Worm (Caenorhabditis elegans): Measurements from ENCODE around the gene clh-1.

Gene clh-1

DNA sequence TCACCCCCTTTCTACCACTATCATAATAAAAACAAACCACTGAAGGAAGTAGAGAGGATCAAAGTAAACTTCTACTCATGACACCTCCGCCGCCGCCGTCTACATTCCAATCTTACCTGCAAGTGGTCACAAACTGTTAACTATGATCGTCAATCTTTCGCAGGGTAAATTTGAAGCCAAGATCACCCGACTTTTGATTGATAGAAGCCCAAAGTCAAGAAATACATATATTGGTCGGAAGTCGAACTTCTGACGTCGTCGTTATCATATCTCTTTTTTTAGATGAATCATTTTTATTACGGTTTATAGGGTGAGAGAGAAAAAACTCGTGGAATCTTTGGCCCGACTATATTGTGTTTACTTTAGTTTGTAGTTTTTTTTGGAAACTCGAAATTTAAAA, 17.9 kb downstream of the clh-1 start:
- TF ChIP-seq T22C8.4 (GFP tag; IDR thresholded peaks at IDR 0.05) (no peak), ref-1 (GFP tag; conservative IDR thresholded peaks at IDR 0.05) (no peak), klf-2 (GFP tag; conservative IDR thresholded peaks at IDR 0.05) (no peak), cog-1 (tag; optimal IDR thresholded peaks at IDR 0.05) (no peak), tab-1 (GFP tag; IDR thresholded peaks at IDR 0.05) (no peak), med-1 (GFP tag; optimal IDR thresholded peaks at IDR 0.05; ENCODE audit: insufficient read depth) (no peak), ztf-23 (GFP tag; IDR thresholded peaks at IDR 0.05) (no peak), ztf-29 (GFP tag; IDR thresholded peaks at IDR 0.05) (no peak), flt-1 (GFP tag; IDR thresholded peaks at IDR 0.05) (no peak)

DNA sequence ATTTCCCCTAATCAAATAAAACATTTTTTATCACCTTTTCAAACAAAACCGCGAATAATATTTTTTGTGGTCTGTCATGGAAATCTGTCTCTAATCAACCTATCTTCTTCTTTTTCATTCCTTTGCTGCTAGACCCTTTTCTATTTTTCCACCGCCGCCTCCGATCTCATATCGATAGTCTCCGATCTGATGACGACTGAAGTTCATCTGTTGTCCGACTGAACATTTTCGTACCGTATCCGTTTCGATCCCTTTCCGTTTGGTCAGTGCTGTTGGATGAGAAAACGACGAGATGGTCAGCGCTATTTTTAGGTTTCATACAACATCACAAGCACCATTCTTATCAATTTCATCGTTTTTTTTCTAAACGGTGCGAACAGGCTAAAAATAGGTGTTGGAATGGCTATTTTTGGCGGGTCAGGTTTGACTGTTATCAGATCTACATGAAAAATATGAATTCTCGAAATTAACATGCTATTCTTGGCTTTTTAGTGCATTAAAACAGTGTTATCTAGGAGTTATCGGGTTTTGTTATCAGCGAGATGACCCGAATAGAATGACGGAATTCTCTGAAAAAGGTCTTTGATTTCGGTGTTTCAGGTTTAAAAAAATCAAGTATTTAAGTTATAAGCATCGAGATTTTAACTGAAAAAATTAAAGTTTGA, 19.6 kb downstream of the clh-1 start:
- TF ChIP-seq cog-1 (tag; optimal IDR thresholded peaks at IDR 0.05), result no peak
- no peak for TF ChIP-seq ref-1 (GFP tag; conservative IDR thresholded peaks at IDR 0.05)
- TF ChIP-seq ztf-23 (GFP tag; IDR thresholded peaks at IDR 0.05), result no peak
- no peak for TF ChIP-seq flt-1 (GFP tag; IDR thresholded peaks at IDR 0.05)
- no peak for TF ChIP-seq klf-2 (GFP tag; conservative IDR thresholded peaks at IDR 0.05)
- TF ChIP-seq tab-1 (GFP tag; IDR thresholded peaks at IDR 0.05), result no peak
- TF ChIP-seq T22C8.4 (GFP tag; IDR thresholded peaks at IDR 0.05), result no peak
- TF ChIP-seq ztf-29 (GFP tag; IDR thresholded peaks at IDR 0.05), result no peak
- TF ChIP-seq med-1 (GFP tag; optimal IDR thresholded peaks at IDR 0.05; ENCODE audit: insufficient read depth), result no peak

DNA sequence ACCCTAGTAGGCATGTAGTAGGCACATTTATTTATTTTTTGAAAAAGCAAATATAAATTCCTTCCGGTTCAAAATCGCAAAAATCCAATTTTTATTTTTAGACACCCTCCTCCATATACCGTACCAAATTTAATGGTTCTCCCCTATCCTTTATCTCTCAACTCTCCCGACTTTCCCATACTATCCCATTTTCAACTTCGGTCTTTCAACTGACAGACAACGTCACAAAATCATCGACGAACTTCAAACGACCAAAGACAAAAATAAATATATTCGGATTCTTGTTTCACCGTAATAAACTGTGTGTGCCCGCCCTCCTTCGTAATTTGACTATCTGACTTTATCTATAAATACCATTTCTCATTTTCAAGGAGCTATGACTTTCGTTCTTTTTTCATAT, 21.1 kb downstream of the clh-1 start, which contains the start of gene T27D12.6:
T27D12.6 (plus strand) TSS at position 301 of the 400 bp plus-strand sequence.
- TF ChIP-seq med-1 (GFP tag; optimal IDR thresholded peaks at IDR 0.05; ENCODE audit: insufficient read depth), result no peak
- no peak for TF ChIP-seq flt-1 (GFP tag; IDR thresholded peaks at IDR 0.05)
- no peak for TF ChIP-seq cog-1 (tag; optimal IDR thresholded peaks at IDR 0.05)

ce11 chrII:11832475-11832874, 23.8 kb downstream of the clh-1 start, which contains the start of gene clec-144:
TSS of gene clec-144 (minus strand) at chrII:11832575.
- TF ChIP-seq ref-1 (GFP tag; conservative IDR thresholded peaks at IDR 0.05) (no peak), tab-1 (GFP tag; IDR thresholded peaks at IDR 0.05) (no peak), ztf-23 (GFP tag; IDR thresholded peaks at IDR 0.05) (no peak), cog-1 (tag; optimal IDR thresholded peaks at IDR 0.05) (no peak), flt-1 (GFP tag; IDR thresholded peaks at IDR 0.05) (no peak), ztf-29 (GFP tag; IDR thresholded peaks at IDR 0.05) (no peak), klf-2 (GFP tag; conservative IDR thresholded peaks at IDR 0.05) (no peak), med-1 (GFP tag; optimal IDR thresholded peaks at IDR 0.05; ENCODE audit: insufficient read depth) (no peak), T22C8.4 (GFP tag; IDR thresholded peaks at IDR 0.05) (no peak)

ce11 chrII:11830601-11831000, 25.7 kb downstream of the clh-1 start:
- TF ChIP-seq ztf-23 (GFP tag; IDR thresholded peaks at IDR 0.05) (no peak), flt-1 (GFP tag; IDR thresholded peaks at IDR 0.05) (no peak), T22C8.4 (GFP tag; IDR thresholded peaks at IDR 0.05) (no peak), med-1 (GFP tag; optimal IDR thresholded peaks at IDR 0.05; ENCODE audit: insufficient read depth) (no peak), klf-2 (GFP tag; conservative IDR thresholded peaks at IDR 0.05) (no peak), ref-1 (GFP tag; conservative IDR thresholded peaks at IDR 0.05) (no peak), cog-1 (tag; optimal IDR thresholded peaks at IDR 0.05) (no peak), ztf-29 (GFP tag; IDR thresholded peaks at IDR 0.05) (no peak)

DNA sequence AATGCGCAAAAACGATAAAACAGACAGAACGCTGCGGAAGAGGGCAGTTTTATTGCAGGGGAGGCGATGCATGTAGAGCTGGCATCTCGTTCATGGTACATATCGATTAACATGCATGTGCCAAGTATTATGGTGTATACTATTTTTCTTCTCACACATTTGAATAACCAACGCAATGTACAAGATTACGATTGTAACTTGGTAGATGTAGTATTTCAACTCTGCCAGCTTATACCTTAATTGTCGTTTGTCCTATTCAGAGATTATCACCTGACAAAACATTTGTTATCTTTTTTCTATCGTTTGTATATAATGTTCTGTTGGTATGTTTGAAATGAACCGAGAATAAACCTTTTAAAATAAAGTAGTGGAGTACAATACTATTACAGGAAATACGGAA, 26.3 kb downstream of the clh-1 start, which contains the start of gene pes-5:
pes-5 (minus strand) TSS at position 101 of the 400 bp plus-strand sequence.
- no peak for TF ChIP-seq T22C8.4 (GFP tag; IDR thresholded peaks at IDR 0.05)
- TF ChIP-seq ref-1 (GFP tag; conservative IDR thresholded peaks at IDR 0.05), result no peak
- TF ChIP-seq ztf-29 (GFP tag; IDR thresholded peaks at IDR 0.05), result no peak
- no peak for TF ChIP-seq tab-1 (GFP tag; IDR thresholded peaks at IDR 0.05)
- TF ChIP-seq flt-1 (GFP tag; IDR thresholded peaks at IDR 0.05), result no peak
- TF ChIP-seq klf-2 (GFP tag; conservative IDR thresholded peaks at IDR 0.05), result no peak
- TF ChIP-seq med-1 (GFP tag; optimal IDR thresholded peaks at IDR 0.05; ENCODE audit: insufficient read depth), result no peak
- TF ChIP-seq cog-1 (tag; optimal IDR thresholded peaks at IDR 0.05), result no peak
- no peak for TF ChIP-seq ztf-23 (GFP tag; IDR thresholded peaks at IDR 0.05)

DNA sequence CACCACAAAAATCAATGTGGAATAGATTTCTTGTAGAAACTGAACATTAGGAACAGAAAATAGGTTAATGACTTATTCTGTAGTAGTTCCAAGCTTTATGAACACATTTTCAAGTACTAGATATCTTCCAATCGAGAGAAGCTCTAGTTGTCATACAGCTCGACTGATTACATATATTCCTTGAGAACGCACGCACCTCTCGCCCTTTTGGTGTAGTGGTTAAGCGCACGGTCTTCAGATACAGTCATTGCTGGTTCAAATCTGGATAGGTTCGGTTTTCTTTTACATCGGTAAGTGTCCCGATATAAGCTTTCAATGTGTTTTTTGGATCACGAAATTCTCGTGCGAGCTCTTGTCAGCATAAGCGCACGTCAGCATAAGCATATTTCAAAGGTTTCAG, 31.6 kb downstream of the clh-1 start:
- TF ChIP-seq flt-1 (GFP tag; IDR thresholded peaks at IDR 0.05), result 0 out of 2 replicates have a peak, but pooled peaks have one; percentile 53
- TF ChIP-seq tab-1 (GFP tag; IDR thresholded peaks at IDR 0.05), result 0 out of 2 replicates have a peak, but pooled peaks have one; percentile 59
- 0 out of 2 replicates have a peak, but pooled peaks have one; percentile 35 for TF ChIP-seq ztf-23 (GFP tag; IDR thresholded peaks at IDR 0.05)

DNA sequence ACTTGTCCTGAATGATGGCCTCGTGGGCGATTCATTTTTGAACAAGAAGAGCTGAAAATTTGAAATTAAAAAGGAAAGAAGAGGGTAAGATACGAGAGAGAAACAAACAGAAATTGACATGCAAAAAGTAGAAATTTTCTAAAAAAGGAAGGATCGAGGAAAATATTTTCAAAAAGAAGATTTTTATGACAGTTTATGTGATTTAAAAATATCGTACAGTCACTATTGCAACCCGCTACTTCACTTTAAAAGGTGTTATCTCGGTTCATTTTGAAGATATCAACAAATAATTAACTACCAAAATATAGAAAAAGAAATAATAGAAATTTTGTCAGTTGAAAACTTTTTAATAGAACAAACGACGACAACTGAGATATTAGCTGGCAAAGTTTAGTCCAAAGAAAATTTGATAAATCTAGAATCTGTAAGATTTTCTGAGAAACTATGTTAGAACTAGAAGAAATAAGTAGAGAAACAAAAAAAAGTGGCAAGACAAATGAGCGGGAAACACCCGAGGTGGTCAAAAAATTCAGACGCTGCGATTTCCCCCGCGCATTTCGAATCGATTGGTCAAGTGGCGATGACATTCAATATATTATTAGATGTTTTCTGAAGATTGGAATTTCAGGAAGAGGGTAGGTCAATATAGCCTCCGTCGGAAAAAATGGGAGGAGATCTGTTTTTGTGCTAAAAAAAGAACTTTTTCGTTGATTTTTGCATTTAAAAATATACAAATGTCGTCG, 32.5 kb downstream of the clh-1 start, which contains the start of gene Y6D1A.1:
Y6D1A.1 (minus strand) TSS at position 51 of the 743 bp plus-strand sequence.
- TF ChIP-seq klf-2 (GFP tag; conservative IDR thresholded peaks at IDR 0.05) (no peak), cog-1 (tag; optimal IDR thresholded peaks at IDR 0.05) (no peak), T22C8.4 (GFP tag; IDR thresholded peaks at IDR 0.05) (no peak), flt-1 (GFP tag; IDR thresholded peaks at IDR 0.05) (no peak), med-1 (GFP tag; optimal IDR thresholded peaks at IDR 0.05; ENCODE audit: insufficient read depth) (no peak), ztf-23 (GFP tag; IDR thresholded peaks at IDR 0.05) (no peak), ref-1 (GFP tag; conservative IDR thresholded peaks at IDR 0.05) (no peak)

- TF ChIP-seq ztf-23 (GFP tag; IDR thresholded peaks at IDR 0.05), result no peak
- TF ChIP-seq flt-1 (GFP tag; IDR thresholded peaks at IDR 0.05), result no peak
- no peak for TF ChIP-seq tab-1 (GFP tag; IDR thresholded peaks at IDR 0.05)
- TF ChIP-seq med-1 (GFP tag; optimal IDR thresholded peaks at IDR 0.05; ENCODE audit: insufficient read depth), result no peak
- TF ChIP-seq ztf-29 (GFP tag; IDR thresholded peaks at IDR 0.05), result no peak
- no peak for TF ChIP-seq klf-2 (GFP tag; conservative IDR thresholded peaks at IDR 0.05)
- TF ChIP-seq T22C8.4 (GFP tag; IDR thresholded peaks at IDR 0.05), result no peak
- TF ChIP-seq ref-1 (GFP tag; conservative IDR thresholded peaks at IDR 0.05), result no peak
- TF ChIP-seq cog-1 (tag; optimal IDR thresholded peaks at IDR 0.05), result no peak
Measured at ce11 chrII:11819824-11820223, 36.4 kb downstream of the clh-1 start, which contains the start of gene Y6D1A.2. TSS of gene Y6D1A.2 (minus strand) at chrII:11819924.

Data from whole organism, midembryonic.